Worm (Caenorhabditis elegans): Measurements from ENCODE around the gene W02F12.2.
A peak's percentile ranks its signal among the peaks of the same experiment; 100 is the strongest.

W02F12.2 gene

DNA sequence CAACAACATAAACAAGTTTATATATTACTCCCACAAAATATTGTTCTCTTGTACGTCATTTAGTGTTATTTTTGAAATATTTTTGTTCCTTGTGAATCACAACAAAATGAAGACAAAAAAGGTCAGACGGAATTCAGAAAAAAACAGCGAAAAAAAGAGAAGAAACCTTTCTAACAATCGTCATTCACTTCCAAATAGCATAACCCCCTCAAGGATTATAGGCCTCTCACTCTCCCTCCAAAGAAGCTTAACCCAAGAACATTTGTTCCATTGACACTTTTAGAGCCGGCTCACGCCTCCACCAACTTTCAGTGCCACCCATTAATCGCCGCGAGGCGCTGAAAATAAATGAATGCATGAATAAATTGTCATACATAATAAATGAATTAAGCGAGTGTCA is 37.9 kb downstream of the W02F12.2 start:
- TF ChIP-seq R02D3.7 (tag; optimal IDR thresholded peaks at IDR 0.05) (no peak), nhr-25 (tag; optimal IDR thresholded peaks at IDR 0.05) (no peak), unc-55 (GFP tag; optimal IDR thresholded peaks at IDR 0.05) (peak; percentile 51), gmeb-1 (tag; optimal IDR thresholded peaks at IDR 0.05) (no peak)

DNA sequence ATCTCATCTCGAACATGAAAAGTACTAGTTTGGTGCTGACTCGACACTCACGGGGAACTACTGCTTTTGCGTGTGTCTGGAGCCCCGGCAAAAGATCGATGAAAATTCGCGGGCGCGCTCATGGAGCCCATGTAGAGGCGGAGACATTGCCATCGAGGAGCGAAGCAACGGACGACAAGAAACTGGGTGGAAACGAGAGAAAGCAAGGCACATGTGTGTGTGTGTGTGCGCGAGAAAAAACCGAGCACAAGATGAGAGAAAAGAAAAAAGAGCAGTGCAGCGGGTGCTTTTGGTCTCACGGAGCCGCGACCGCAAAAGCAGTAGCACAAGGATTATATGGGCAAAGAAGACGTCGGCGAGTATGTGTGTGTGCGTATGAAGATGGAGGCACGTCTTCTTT is 38.7 kb downstream of the W02F12.2 start:
- TF ChIP-seq unc-39 (tag; optimal IDR thresholded peaks at IDR 0.05) (no peak), snpc-4 (tag; optimal IDR thresholded peaks at IDR 0.05) (peak; percentile 60), lin-13 (GFP tag; optimal IDR thresholded peaks at IDR 0.05) (peak; percentile 9), unc-62 (GFP tag; optimal IDR thresholded peaks at IDR 0.05) (no peak), dmd-4 (tag; optimal IDR thresholded peaks at IDR 0.05) (no peak), C34F6.9 (tag; optimal IDR thresholded peaks at IDR 0.05) (peak; percentile 52), R02D3.7 (tag; optimal IDR thresholded peaks at IDR 0.05) (no peak), ztf-11 (tag; optimal IDR thresholded peaks at IDR 0.05) (no peak), lsy-2 (tag; optimal IDR thresholded peaks at IDR 0.05) (peak in 1 of 2 experiments; percentile 43), sma-9 (GFP tag; optimal IDR thresholded peaks at IDR 0.05) (peak; percentile 14), sma-9 (tag; optimal IDR thresholded peaks at IDR 0.05) (no peak), Y55F3AM.14 (GFP tag; optimal IDR thresholded peaks at IDR 0.05) (peak; percentile 42), unc-55 (GFP tag; optimal IDR thresholded peaks at IDR 0.05) (peak; percentile 68), nhr-77 (tag; optimal IDR thresholded peaks at IDR 0.05) (no peak), fos-1 (tag; optimal IDR thresholded peaks at IDR 0.05) (peak; percentile 38), mab-5 (tag; optimal IDR thresholded peaks at IDR 0.05) (no peak), nhr-129 (tag; optimal IDR thresholded peaks at IDR 0.05) (peak; percentile 67), zag-1 (tag; optimal IDR thresholded peaks at IDR 0.05) (peak; percentile 66), mdl-1 (tag; optimal IDR thresholded peaks at IDR 0.05) (peak in 1 of 2 experiments; percentile 57), lin-11 (tag; optimal IDR thresholded peaks at IDR 0.05) (peak; percentile 54), nhr-12 (tag; optimal IDR thresholded peaks at IDR 0.05) (no peak), crh-2 (tag; optimal IDR thresholded peaks at IDR 0.05) (peak; percentile 1), F13H6.1 (tag; optimal IDR thresholded peaks at IDR 0.05) (peak; percentile 46), gmeb-1 (tag; optimal IDR thresholded peaks at IDR 0.05) (no peak), ceh-82 (tag; optimal IDR thresholded peaks at IDR 0.05) (peak; percentile 88), nhr-25 (tag; optimal IDR thresholded peaks at IDR 0.05) (no peak), elt-1 (tag; optimal IDR thresholded peaks at IDR 0.05) (no peak)

DNA sequence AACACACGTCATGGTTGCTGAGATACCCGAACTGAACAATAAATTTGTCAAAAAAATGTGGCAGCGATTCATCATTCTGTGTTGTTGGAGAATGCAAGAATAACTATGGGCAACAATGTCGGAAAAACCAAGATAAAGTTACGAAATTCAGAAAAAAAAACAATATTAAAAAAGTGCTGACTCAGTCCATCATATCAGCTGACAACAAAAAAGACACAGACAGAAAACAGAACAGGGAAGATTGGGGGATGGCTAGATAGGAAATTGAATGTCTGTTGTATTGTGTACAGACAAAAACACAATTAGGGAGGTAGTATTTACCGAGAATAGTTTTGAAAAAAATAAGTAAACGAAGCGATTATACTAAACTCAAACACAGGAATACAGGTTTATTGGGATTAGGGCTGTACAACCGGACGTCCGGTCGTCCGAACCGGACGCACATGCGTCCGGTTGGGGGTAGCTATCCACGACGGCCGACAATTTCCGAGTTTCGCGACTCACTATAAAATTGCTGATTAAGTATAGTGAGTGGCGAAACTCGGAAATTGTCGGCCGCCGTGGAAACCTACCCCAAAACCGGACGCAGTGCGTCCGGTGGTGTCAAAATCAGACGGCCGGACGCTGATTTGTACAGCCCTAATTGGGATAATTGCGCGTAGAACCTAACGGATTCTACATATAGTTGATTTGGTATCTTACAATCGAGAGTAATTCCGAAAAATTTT is 39.8 kb downstream of the W02F12.2 start:
- no peak for TF ChIP-seq fos-1 (tag; optimal IDR thresholded peaks at IDR 0.05)
- no peak for TF ChIP-seq ceh-82 (tag; optimal IDR thresholded peaks at IDR 0.05)
- no peak for TF ChIP-seq lsy-2 (tag; optimal IDR thresholded peaks at IDR 0.05)
- no peak for TF ChIP-seq lin-39 (tag; optimal IDR thresholded peaks at IDR 0.05)
- TF ChIP-seq snpc-4 (tag; optimal IDR thresholded peaks at IDR 0.05): peak; percentile 5
- no peak for TF ChIP-seq ztf-11 (tag; optimal IDR thresholded peaks at IDR 0.05)
- TF ChIP-seq F13H6.1 (tag; optimal IDR thresholded peaks at IDR 0.05): no peak
- no peak for TF ChIP-seq elt-1 (tag; optimal IDR thresholded peaks at IDR 0.05)
- TF ChIP-seq sma-3 (GFP tag; optimal IDR thresholded peaks at IDR 0.05): peak; percentile 20
- TF ChIP-seq nhr-6 (tag; optimal IDR thresholded peaks at IDR 0.05): no peak
- TF ChIP-seq skn-1 (tag; optimal IDR thresholded peaks at IDR 0.05): peak; percentile 13
- TF ChIP-seq ceh-16 (tag; optimal IDR thresholded peaks at IDR 0.05): no peak
- TF ChIP-seq nhr-12 (tag; optimal IDR thresholded peaks at IDR 0.05): no peak
- no peak for TF ChIP-seq Y55F3AM.14 (GFP tag; optimal IDR thresholded peaks at IDR 0.05)
- TF ChIP-seq ztf-1 (GFP tag; conservative IDR thresholded peaks at IDR 0.05): no peak
- no peak for TF ChIP-seq gmeb-1 (tag; optimal IDR thresholded peaks at IDR 0.05)
- no peak for TF ChIP-seq elt-3 (tag; optimal IDR thresholded peaks at IDR 0.05)
- TF ChIP-seq nhr-23 (tag; optimal IDR thresholded peaks at IDR 0.05): no peak

DNA sequence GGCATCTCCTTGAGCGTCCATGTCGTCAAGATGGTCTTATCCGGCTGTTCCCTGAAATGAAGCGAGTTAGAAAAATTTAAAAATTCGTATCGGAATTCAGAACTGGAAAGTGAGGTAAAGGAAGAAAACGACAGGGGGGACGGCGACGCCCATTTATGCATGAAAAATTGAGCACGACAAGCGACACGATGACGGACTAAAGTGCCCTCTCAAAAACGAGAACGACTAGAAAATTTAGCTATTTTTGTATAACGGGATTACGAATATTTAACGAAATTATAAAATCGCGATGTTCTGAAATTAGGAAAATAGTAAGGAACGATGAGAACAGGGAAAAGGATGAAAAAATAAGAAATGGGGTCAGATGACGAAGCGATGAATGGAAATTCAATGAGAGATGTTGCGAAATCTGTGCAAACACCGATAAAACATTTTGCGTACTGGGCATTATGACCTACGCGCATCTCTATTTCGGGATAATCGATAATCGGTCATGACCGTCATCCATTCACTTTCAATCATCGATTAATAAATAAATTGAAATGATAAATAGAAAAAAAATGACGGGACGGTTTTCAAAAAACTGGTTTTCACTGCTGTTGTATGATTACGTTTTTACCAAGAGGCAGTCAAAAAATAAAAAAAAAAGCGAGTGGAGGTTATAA is 40.9 kb downstream of the W02F12.2 start, which contains the start of gene snb-1:
TSS of gene snb-1 (minus strand) at position 51 of the 665 bp plus-strand sequence.
- no peak for TF ChIP-seq nhr-12 (tag; optimal IDR thresholded peaks at IDR 0.05)
- TF ChIP-seq aly-2 (tag; optimal IDR thresholded peaks at IDR 0.05): no peak
- no peak for TF ChIP-seq dmd-4 (tag; optimal IDR thresholded peaks at IDR 0.05)
- TF ChIP-seq nhr-129 (tag; optimal IDR thresholded peaks at IDR 0.05): peak; percentile 82
- TF ChIP-seq ceh-16 (tag; optimal IDR thresholded peaks at IDR 0.05): no peak
- TF ChIP-seq mdl-1 (tag; optimal IDR thresholded peaks at IDR 0.05): no peak
- TF ChIP-seq elt-3 (tag; optimal IDR thresholded peaks at IDR 0.05): no peak
- TF ChIP-seq sem-4 (tag; optimal IDR thresholded peaks at IDR 0.05): peak; percentile 38
- TF ChIP-seq nhr-6 (tag; optimal IDR thresholded peaks at IDR 0.05): no peak
- no peak for TF ChIP-seq elt-1 (tag; optimal IDR thresholded peaks at IDR 0.05)
- no peak for TF ChIP-seq ZK546.5 (tag; optimal IDR thresholded peaks at IDR 0.05)
- TF ChIP-seq nhr-10 (tag; optimal IDR thresholded peaks at IDR 0.05): no peak
- TF ChIP-seq nhr-21 (tag; optimal IDR thresholded peaks at IDR 0.05): peak; percentile 62
- TF ChIP-seq R02D3.7 (tag; optimal IDR thresholded peaks at IDR 0.05): no peak
- TF ChIP-seq F13H6.1 (tag; optimal IDR thresholded peaks at IDR 0.05): peak; percentile 32
- TF ChIP-seq nhr-25 (tag; optimal IDR thresholded peaks at IDR 0.05): peak; percentile 78
- TF ChIP-seq gmeb-1 (tag; optimal IDR thresholded peaks at IDR 0.05): peak; percentile 66
- no peak for TF ChIP-seq mbf-1 (tag; optimal IDR thresholded peaks at IDR 0.05)
- TF ChIP-seq ceh-82 (tag; optimal IDR thresholded peaks at IDR 0.05): peak; percentile 87
- TF ChIP-seq blmp-1 (tag; optimal IDR thresholded peaks at IDR 0.05; ENCODE audit: insufficient read depth): peak; percentile 87
- no peak for TF ChIP-seq ztf-1 (GFP tag; conservative IDR thresholded peaks at IDR 0.05)
- TF ChIP-seq lin-39 (tag; optimal IDR thresholded peaks at IDR 0.05): no peak
- no peak for TF ChIP-seq snpc-4 (tag; optimal IDR thresholded peaks at IDR 0.05)
- peak; percentile 54 to 80 for TF ChIP-seq lsy-2 (tag; optimal IDR thresholded peaks at IDR 0.05)
- no peak for TF ChIP-seq nhr-23 (tag; optimal IDR thresholded peaks at IDR 0.05)
- peak; percentile 23 for TF ChIP-seq mab-5 (tag; optimal IDR thresholded peaks at IDR 0.05)
- TF ChIP-seq skn-1 (tag; optimal IDR thresholded peaks at IDR 0.05): no peak
